Fruit fly (Drosophila melanogaster): ENCODE measurements around the gene m-cup.

- TF ChIP-seq kay (GFP tag; ENCODE audit: borderline replicate concordance) (peak; percentile 90), cnc (optimal IDR thresholded peaks at IDR 0.05) (no peak)
Measured at dm6 chr3R:17116231-17116630, 33.0 kb downstream of the m-cup start.

Measured in whole organism, adult.